Worm (Caenorhabditis elegans) whole organism, midembryonic: Measurements from ENCODE around the gene rgs-1.

Experiments used
- T22C8.4 ChIP-seq: fragments of 200-800 bp; sonication (Bioruptor generic); IDR thresholded peaks from 2 replicates; pipeline ENCODE4 v1.3.6; 2022; ENCODE audit warnings: missing genetic modification characterization, missing compliant biosample characterization
- cog-1 ChIP-seq: sonication (generic microtip); optimal IDR thresholded peaks from 2 replicates; lab custom pipeline; 2016; ENCODE audit warnings: missing genetic modification characterization, missing compliant biosample characterization
- flt-1 ChIP-seq: fragments of 200-800 bp; sonication (Bioruptor generic); IDR thresholded peaks from 2 replicates; pipeline ENCODE4 v1.3.6; 2022; ENCODE audit warnings: missing genetic modification characterization, missing compliant biosample characterization
- klf-2 ChIP-seq: fragments of 200-800 bp; sonication (Bioruptor generic); conservative IDR thresholded peaks from 2 replicates; pipeline ENCODE4 v1.3.6; 2022; ENCODE audit warnings: missing genetic modification reagents, missing genetic modification characterization, missing compliant biosample characterization
- med-1 ChIP-seq: sonication (generic microtip); optimal IDR thresholded peaks from 2 replicates; lab custom pipeline; 2017; ENCODE audit warnings: missing genetic modification characterization, mild to moderate bottlenecking, missing compliant biosample characterization, antibody characterized with exemption, missing genetic modification reagents; ENCODE audit not compliant: insufficient read depth
- ref-1 ChIP-seq: fragments of 200-800 bp; sonication (Bioruptor generic); conservative IDR thresholded peaks from 2 replicates; pipeline ENCODE4 v1.3.6; 2022; ENCODE audit warnings: missing genetic modification reagents, missing genetic modification characterization, missing compliant biosample characterization
- tab-1 ChIP-seq: fragments of 200-800 bp; sonication (Bioruptor generic); IDR thresholded peaks from 2 replicates; pipeline ENCODE4 v1.3.6; 2022; ENCODE audit warnings: missing genetic modification characterization, missing compliant biosample characterization
- ztf-23 ChIP-seq: fragments of 200-800 bp; sonication (Bioruptor generic); IDR thresholded peaks from 2 replicates; pipeline ENCODE4 v1.3.6; 2022; ENCODE audit warnings: missing genetic modification reagents, missing genetic modification characterization, missing compliant biosample characterization
- ztf-29 ChIP-seq: fragments of 200-800 bp; sonication (Bioruptor generic); IDR thresholded peaks from 2 replicates; pipeline ENCODE4 v1.3.6; 2022; ENCODE audit warnings: missing genetic modification reagents, missing genetic modification characterization, missing compliant biosample characterization

Gene rgs-1

ce11 chrIII:9991324-9991723 lies 25.0 kb downstream of the rgs-1 start:
- TF ChIP-seq flt-1 (GFP tag; lab: Robert Waterston, UW) (no peak), cog-1 (tag; lab: Kevin White, UChicago) (no peak), tab-1 (GFP tag; lab: Robert Waterston, UW) (no peak), med-1 (no peak), ztf-23 (no peak), T22C8.4 (GFP tag; lab: Robert Waterston, UW) (no peak), ref-1 (GFP tag; lab: Robert Waterston, UW) (no peak), klf-2 (GFP tag; lab: Robert Waterston, UW) (no peak), ztf-29 (GFP tag; lab: Robert Waterston, UW) (no peak)

DNA sequence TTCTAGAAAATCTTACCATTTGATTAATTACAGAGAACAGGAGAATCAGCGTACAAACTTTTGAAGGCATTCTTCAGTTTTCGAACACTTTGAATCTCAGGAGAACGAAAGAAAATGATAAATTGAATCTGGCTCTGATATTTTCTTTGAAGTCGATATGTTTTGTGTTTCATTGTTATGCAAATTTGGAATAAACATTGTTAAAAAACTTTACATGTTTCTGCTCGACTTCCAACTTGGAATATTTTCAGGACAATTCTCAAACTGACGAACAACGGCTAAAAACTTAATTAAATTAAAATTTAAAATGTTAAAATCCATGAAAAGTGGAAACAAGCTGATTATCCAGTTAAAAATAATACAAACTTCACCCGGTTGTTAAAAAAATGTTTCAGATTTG lies 28.0 kb downstream of the rgs-1 start, which contains the start of gene C05B5.1:
Gene C05B5.1, minus strand, starts transcription at position 101 of the 400 bp plus-strand sequence.
- TF ChIP-seq klf-2 (GFP tag; lab: Robert Waterston, UW): no peak
- no peak for TF ChIP-seq cog-1 (tag; lab: Kevin White, UChicago)
- TF ChIP-seq ztf-23: no peak
- no peak for TF ChIP-seq ref-1 (GFP tag; lab: Robert Waterston, UW)
- TF ChIP-seq flt-1 (GFP tag; lab: Robert Waterston, UW): no peak
- no peak for TF ChIP-seq T22C8.4 (GFP tag; lab: Robert Waterston, UW)
- TF ChIP-seq med-1: no peak
- TF ChIP-seq tab-1 (GFP tag; lab: Robert Waterston, UW): no peak
- no peak for TF ChIP-seq ztf-29 (GFP tag; lab: Robert Waterston, UW)

- no peak for TF ChIP-seq ztf-29 (GFP tag; lab: Robert Waterston, UW)
- no peak for TF ChIP-seq T22C8.4 (GFP tag; lab: Robert Waterston, UW)
- TF ChIP-seq cog-1 (tag; lab: Kevin White, UChicago): no peak
Observed at ce11 chrIII:9986827-9987429, 29.4 kb downstream of the rgs-1 start, which contains the start of gene C05B5.12. TSS of gene C05B5.12 (plus strand) at chrIII:9987379.

ce11 chrIII:9985542-9985941 lies 30.8 kb downstream of the rgs-1 start:
- no peak for TF ChIP-seq T22C8.4 (GFP tag; lab: Robert Waterston, UW)
- no peak for TF ChIP-seq klf-2 (GFP tag; lab: Robert Waterston, UW)
- no peak for TF ChIP-seq cog-1 (tag; lab: Kevin White, UChicago)
- no peak for TF ChIP-seq med-1
- no peak for TF ChIP-seq tab-1 (GFP tag; lab: Robert Waterston, UW)
- TF ChIP-seq ztf-29 (GFP tag; lab: Robert Waterston, UW): no peak
- no peak for TF ChIP-seq ref-1 (GFP tag; lab: Robert Waterston, UW)
- TF ChIP-seq ztf-23: no peak
- no peak for TF ChIP-seq flt-1 (GFP tag; lab: Robert Waterston, UW)

DNA sequence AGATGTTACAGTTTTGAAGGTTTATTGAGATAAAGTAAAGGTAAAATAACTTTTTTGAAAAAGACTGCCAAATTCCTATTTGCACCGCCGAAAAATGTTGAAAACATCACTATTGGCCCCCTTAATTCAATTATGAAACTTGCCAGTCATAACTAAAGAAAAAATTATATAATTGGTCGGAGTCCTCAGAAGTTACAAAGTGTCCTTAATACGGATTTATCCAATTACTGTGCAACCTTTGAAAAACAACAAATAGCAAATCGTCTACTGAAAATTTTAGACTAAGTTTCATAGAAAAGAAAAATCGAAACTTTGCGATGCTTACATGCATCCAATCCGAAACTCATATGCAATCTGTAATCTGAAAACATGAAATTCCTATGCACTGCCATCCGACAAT lies 31.8 kb downstream of the rgs-1 start:
- TF ChIP-seq ref-1 (GFP tag; lab: Robert Waterston, UW): no peak
- TF ChIP-seq cog-1 (tag; lab: Kevin White, UChicago): no peak
- no peak for TF ChIP-seq klf-2 (GFP tag; lab: Robert Waterston, UW)
- TF ChIP-seq flt-1 (GFP tag; lab: Robert Waterston, UW): no peak
- TF ChIP-seq tab-1 (GFP tag; lab: Robert Waterston, UW): no peak
- no peak for TF ChIP-seq T22C8.4 (GFP tag; lab: Robert Waterston, UW)
- TF ChIP-seq med-1: no peak
- TF ChIP-seq ztf-29 (GFP tag; lab: Robert Waterston, UW): no peak

DNA sequence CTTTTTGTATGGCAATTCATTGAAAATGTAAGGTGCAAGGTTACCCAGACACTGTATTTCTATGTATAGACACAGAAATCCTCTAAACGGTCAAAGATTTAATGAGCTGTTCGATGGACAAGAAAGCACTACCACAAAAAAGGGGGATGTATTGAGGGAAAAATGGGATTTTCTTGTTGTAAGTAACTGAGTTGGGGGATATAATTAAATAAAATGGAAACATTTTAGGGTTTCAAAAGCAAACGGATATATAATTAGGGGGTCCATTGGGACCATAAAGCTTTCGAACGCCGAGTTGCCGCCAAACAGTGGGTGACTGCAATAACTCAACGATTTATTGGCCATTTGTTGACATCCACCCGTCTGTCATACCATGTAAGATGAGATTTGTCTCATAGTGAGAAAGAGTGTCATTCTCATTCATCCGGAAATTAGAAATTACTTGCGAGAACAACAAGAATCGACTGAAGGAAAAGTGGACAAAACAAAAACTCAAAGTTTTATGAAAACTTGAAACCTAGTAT lies 34.2 kb downstream of the rgs-1 start:
- TF ChIP-seq ztf-29 (GFP tag; lab: Robert Waterston, UW) (no peak), ztf-23 (no peak), tab-1 (GFP tag; lab: Robert Waterston, UW) (no peak), flt-1 (GFP tag; lab: Robert Waterston, UW) (no peak), T22C8.4 (GFP tag; lab: Robert Waterston, UW) (no peak), med-1 (no peak), ref-1 (GFP tag; lab: Robert Waterston, UW) (no peak), cog-1 (tag; lab: Kevin White, UChicago) (no peak), klf-2 (GFP tag; lab: Robert Waterston, UW) (no peak)

ce11 chrIII:9973765-9974164 lies 42.6 kb downstream of the rgs-1 start, which contains the start of gene R10E12.2:
TSS of gene R10E12.2 (minus strand) at chrIII:9973865.
- no peak for TF ChIP-seq klf-2 (GFP tag; lab: Robert Waterston, UW)
- no peak for TF ChIP-seq ref-1 (GFP tag; lab: Robert Waterston, UW)
- TF ChIP-seq cog-1 (tag; lab: Kevin White, UChicago): no peak
- no peak for TF ChIP-seq ztf-29 (GFP tag; lab: Robert Waterston, UW)
- TF ChIP-seq ztf-23: no peak
- no peak for TF ChIP-seq flt-1 (GFP tag; lab: Robert Waterston, UW)
- TF ChIP-seq tab-1 (GFP tag; lab: Robert Waterston, UW): no peak
- TF ChIP-seq T22C8.4 (GFP tag; lab: Robert Waterston, UW): no peak
- TF ChIP-seq med-1: no peak

ce11 chrIII:9972192-9972811 lies 44.1 kb downstream of the rgs-1 start:
- no peak for TF ChIP-seq flt-1 (GFP tag; lab: Robert Waterston, UW)
- TF ChIP-seq ztf-29 (GFP tag; lab: Robert Waterston, UW): no peak
- TF ChIP-seq T22C8.4 (GFP tag; lab: Robert Waterston, UW): no peak
- no peak for TF ChIP-seq cog-1 (tag; lab: Kevin White, UChicago)
- no peak for TF ChIP-seq med-1
- TF ChIP-seq ztf-23: no peak
- TF ChIP-seq tab-1 (GFP tag; lab: Robert Waterston, UW): no peak
- no peak for TF ChIP-seq klf-2 (GFP tag; lab: Robert Waterston, UW)
- TF ChIP-seq ref-1 (GFP tag; lab: Robert Waterston, UW): no peak

DNA sequence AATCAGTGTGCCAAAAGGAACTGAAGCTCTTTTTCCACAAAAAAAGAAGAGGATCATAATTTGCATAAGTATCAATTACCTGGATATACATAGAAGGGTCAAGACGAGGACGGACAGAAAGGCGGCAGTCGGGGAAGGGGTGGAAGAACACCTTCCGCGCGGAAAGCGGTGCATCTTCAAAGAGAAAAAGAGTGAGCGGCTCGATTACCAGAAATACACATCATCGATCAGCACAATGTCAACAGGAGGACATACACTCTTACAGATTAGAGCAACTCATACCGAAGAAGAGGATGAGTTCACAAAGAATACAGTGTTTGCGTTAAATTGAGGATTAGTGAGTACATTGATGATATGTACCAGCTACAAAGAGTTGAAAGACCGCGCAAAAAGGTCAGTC lies 47.0 kb downstream of the rgs-1 start:
- no peak for TF ChIP-seq ztf-29 (GFP tag; lab: Robert Waterston, UW)
- no peak for TF ChIP-seq klf-2 (GFP tag; lab: Robert Waterston, UW)
- no peak for TF ChIP-seq T22C8.4 (GFP tag; lab: Robert Waterston, UW)
- no peak for TF ChIP-seq flt-1 (GFP tag; lab: Robert Waterston, UW)
- TF ChIP-seq ref-1 (GFP tag; lab: Robert Waterston, UW): no peak
- no peak for TF ChIP-seq tab-1 (GFP tag; lab: Robert Waterston, UW)
- no peak for TF ChIP-seq med-1
- no peak for TF ChIP-seq cog-1 (tag; lab: Kevin White, UChicago)
- no peak for TF ChIP-seq ztf-23
